Fruit fly (Drosophila melanogaster) Kc167 (cell line): ENCODE results near the gene Cpr76Bd.

ENCODE experiments used
- Sin3A ChIP-seq: fragments of >200 bp; optimal IDR thresholded peaks from 2 replicates; lab custom pipeline; 2018; ENCODE audit warnings: missing external identifiers
- h ChIP-seq: fragments of >200 bp; optimal IDR thresholded peaks from 3 replicates; lab custom pipeline; 2018; ENCODE audit warnings: missing external identifiers
- insv ChIP-seq: fragments of >200 bp; optimal IDR thresholded peaks from 3 replicates; lab custom pipeline; 2018; ENCODE audit warnings: missing external identifiers
- psq ChIP-seq: fragments of >200 bp; optimal IDR thresholded peaks from 2 replicates; lab custom pipeline; 2017; ENCODE audit warnings: missing external identifiers

DNA sequence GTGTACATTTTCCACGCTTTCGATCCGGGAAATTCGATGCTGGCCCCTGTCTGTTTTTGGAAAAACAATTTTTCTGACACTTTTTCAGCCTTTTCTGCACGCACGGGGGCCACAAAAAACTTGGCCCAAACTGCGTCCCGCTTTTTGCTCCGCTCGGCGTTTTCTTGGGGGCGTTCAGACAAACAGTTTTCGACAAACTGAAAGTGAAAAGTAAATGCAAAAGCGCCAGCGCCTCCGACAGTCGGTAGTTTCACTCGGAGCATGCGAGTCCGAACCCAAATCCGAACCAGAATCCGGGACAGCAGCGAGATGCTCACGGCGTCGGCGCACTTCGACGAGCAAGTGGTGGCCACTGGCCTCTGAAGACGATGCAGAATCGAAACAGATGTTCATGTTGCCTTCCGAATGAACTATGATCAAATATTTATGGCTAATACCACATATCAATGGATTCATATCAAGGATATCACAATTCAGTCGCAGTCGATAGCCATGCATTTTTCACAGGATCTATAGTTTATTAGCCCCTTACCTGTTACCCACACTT lies 51.9 kb downstream of the Cpr76Bd start, which contains the start of gene Shal:
- TF ChIP-seq psq (lab: Kevin White, UChicago), result no peak
- no peak for TF ChIP-seq h (lab: Kevin White, UChicago)
- no peak for TF ChIP-seq Sin3A (lab: Kevin White, UChicago)
- TF ChIP-seq insv, result no peak
